Fruit fly (Drosophila melanogaster): Measurements from ENCODE around the gene pst.

Gene pst

dm6 chr3L:7323348-7323747 is 36.7 kb downstream of the pst start, which contains the start of the genes RhoGEF4 and Rint1 (continued):
- TF ChIP-seq Hr3 (GFP tag; optimal IDR thresholded peaks at IDR 0.05) (peak; percentile 81), Hey (tag; optimal IDR thresholded peaks at IDR 0.05) (no peak), CG13775 (GFP tag; optimal IDR thresholded peaks at IDR 0.05) (peak; percentile 79), lab (GFP tag; optimal IDR thresholded peaks at IDR 0.05) (peak; percentile 28), pzg (GFP tag; optimal IDR thresholded peaks at IDR 0.05) (peak; percentile 80), phol (tag; optimal IDR thresholded peaks at IDR 0.05) (peak; percentile 81), CG16815 (GFP tag; optimal IDR thresholded peaks at IDR 0.05) (peak; percentile 64), D19B (GFP tag; optimal IDR thresholded peaks at IDR 0.05) (no peak), fd96Cb (tag; optimal IDR thresholded peaks at IDR 0.05) (peak; percentile 43), luna (GFP tag; optimal IDR thresholded peaks at IDR 0.05) (no peak), C15 (GFP tag; IDR thresholded peaks at IDR 0.05) (no peak), tup (GFP tag; optimal IDR thresholded peaks at IDR 0.05) (peak; percentile 60), lbe (GFP tag; optimal IDR thresholded peaks at IDR 0.05) (no peak), twi (tag; optimal IDR thresholded peaks at IDR 0.05) (no peak), Dip2 (GFP tag; IDR thresholded peaks at IDR 0.05) (no peak), dmrt99B (tag; optimal IDR thresholded peaks at IDR 0.05) (no peak), CG18262 (tag; optimal IDR thresholded peaks at IDR 0.05) (peak; percentile 59), CG10267 (tag; optimal IDR thresholded peaks at IDR 0.05) (peak; percentile 73), ap (GFP tag; IDR thresholded peaks at IDR 0.05) (peak; percentile 34; the same call in 1 of the 2 replicates), rib (GFP tag; IDR thresholded peaks at IDR 0.05) (no peak), CG7839 (tag; optimal IDR thresholded peaks at IDR 0.05) (peak; percentile 72), CG2129 (GFP tag; IDR thresholded peaks at IDR 0.05; ENCODE audit: partially characterized antibody) (no peak), Spps (tag; optimal IDR thresholded peaks at IDR 0.05) (no peak), hth (optimal IDR thresholded peaks at IDR 0.05) (no peak), CG4404 (GFP tag; IDR thresholded peaks at IDR 0.05) (peak; percentile 68), prd (optimal IDR thresholded peaks at IDR 0.05) (no peak), prd (GFP tag; IDR thresholded peaks at IDR 0.05) (peak; percentile 89), CG6254 (GFP tag; optimal IDR thresholded peaks at IDR 0.05) (peak; percentile 22), Abd-B (GFP tag; optimal IDR thresholded peaks at IDR 0.05) (peak; percentile 77), CG9797 (GFP tag; optimal IDR thresholded peaks at IDR 0.05) (peak; percentile 99), CG12219 (GFP tag; optimal IDR thresholded peaks at IDR 0.05) (no peak), pan (optimal IDR thresholded peaks at IDR 0.05) (no peak), pan (GFP tag; optimal IDR thresholded peaks at IDR 0.05 in 1 of 2, IDR thresholded peaks at IDR 0.05 in 1 of 2) (peak in 1 of 2 experiments; percentile 74), CG12744 (GFP tag; optimal IDR thresholded peaks at IDR 0.05) (no peak), onecut (GFP tag; IDR thresholded peaks at IDR 0.05) (no peak), Eip74EF (GFP tag; optimal IDR thresholded peaks at IDR 0.05) (no peak), CkIIα-i1 (GFP tag; IDR thresholded peaks at IDR 0.05) (no peak), Sin3A (optimal IDR thresholded peaks at IDR 0.05) (peak; percentile 87), CG14667 (GFP tag; IDR thresholded peaks at IDR 0.05) (peak; percentile 56), CG10565 (GFP tag; optimal IDR thresholded peaks at IDR 0.05) (no peak), pita (GFP tag; optimal IDR thresholded peaks at IDR 0.05) (no peak), CG15073 (GFP tag; optimal IDR thresholded peaks at IDR 0.05) (no peak), gce (GFP tag; IDR thresholded peaks at IDR 0.05) (no peak), CG5180 (GFP tag; optimal IDR thresholded peaks at IDR 0.05) (no peak), CG6813 (GFP tag; optimal IDR thresholded peaks at IDR 0.05) (no peak), Mes4 (GFP tag; optimal IDR thresholded peaks at IDR 0.05) (peak; percentile 8), nerfin-1 (tag; optimal IDR thresholded peaks at IDR 0.05) (peak; percentile 28), grau (tag; optimal IDR thresholded peaks at IDR 0.05) (peak; percentile 76), Asciz (GFP tag; optimal IDR thresholded peaks at IDR 0.05) (no peak), salm (tag; optimal IDR thresholded peaks at IDR 0.05) (no peak), Ravus (GFP tag; IDR thresholded peaks at IDR 0.05) (no peak), CG10366 (GFP tag; IDR thresholded peaks at IDR 0.05) (peak; percentile 80)

Data from whole organism, embryonic.